Fruit fly (Drosophila melanogaster) whole organism, embryonic: ENCODE results near the gene CG46310.

Experiments
- CG10209 ChIP-seq: fragments of 200-800 bp; sonication (Bioruptor generic); optimal IDR thresholded peaks from 3 replicates; lab custom pipeline; 2017; ENCODE audit warnings: missing biosample characterization, mild to moderate bottlenecking, missing genetic modification characterization, missing genetic modification reagents
- CG11398 ChIP-seq: fragments of 200-800 bp; sonication (Bioruptor generic); optimal IDR thresholded peaks from 2 replicates; lab custom pipeline; 2016; ENCODE audit warnings: missing biosample characterization, missing genetic modification characterization
- CG11723 ChIP-seq: fragments of 200-800 bp; sonication (Bioruptor generic); optimal IDR thresholded peaks from 2 replicates; lab custom pipeline; 2017; ENCODE audit warnings: missing biosample characterization, mild to moderate bottlenecking, missing genetic modification characterization
- CG14710 ChIP-seq: fragments of 200-800 bp; sonication (Bioruptor generic); optimal IDR thresholded peaks from 3 replicates; lab custom pipeline; 2019; ENCODE audit warnings: missing biosample characterization, mild to moderate bottlenecking, missing genetic modification characterization, moderate library complexity
- CG15073 ChIP-seq: fragments of 200-800 bp; sonication (Bioruptor generic); optimal IDR thresholded peaks from 2 replicates; lab custom pipeline; 2016; ENCODE audit warnings: missing biosample characterization, missing genetic modification characterization
- CG15601 ChIP-seq: fragments of 200-800 bp; sonication (Bioruptor generic); optimal IDR thresholded peaks from 3 replicates; lab custom pipeline; 2019; ENCODE audit warnings: missing biosample characterization, mild to moderate bottlenecking, missing genetic modification characterization, moderate library complexity
- CG16815 ChIP-seq: fragments of 200-800 bp; sonication (Bioruptor generic); optimal IDR thresholded peaks from 3 replicates; lab custom pipeline; 2017; ENCODE audit warnings: missing biosample characterization, mild to moderate bottlenecking, missing genetic modification characterization
- CG17912 ChIP-seq: fragments of 200-800 bp; sonication (Bioruptor generic); optimal IDR thresholded peaks from 2 replicates; lab custom pipeline; 2018; ENCODE audit warnings: missing biosample characterization, mild to moderate bottlenecking, missing genetic modification characterization
- CG2202 ChIP-seq: fragments of 200-800 bp; sonication (Bioruptor generic); optimal IDR thresholded peaks from 2 replicates; lab custom pipeline; 2018; ENCODE audit warnings: missing biosample characterization, mild to moderate bottlenecking, missing genetic modification characterization
- CG31388 ChIP-seq: fragments of 200-800 bp; sonication (Bioruptor generic); optimal IDR thresholded peaks from 2 replicates; lab custom pipeline; 2016; ENCODE audit warnings: missing biosample characterization, missing genetic modification characterization
- CG3847 ChIP-seq: fragments of 200-800 bp; sonication (Bioruptor generic); IDR thresholded peaks from 2 replicates; pipeline ENCODE4 v1.3.6; 2022; ENCODE audit warnings: missing biosample characterization, missing genetic modification characterization
- CG4328 ChIP-seq: fragments of 200-800 bp; sonication (Bioruptor generic); optimal IDR thresholded peaks from 3 replicates; lab custom pipeline; 2017; ENCODE audit warnings: missing biosample characterization, missing genetic modification reagents, missing genetic modification characterization
- CG6175 ChIP-seq: fragments of 200-800 bp; sonication (Bioruptor generic); IDR thresholded peaks from 3 replicates; pipeline ENCODE4 v1.3.6; 2022; ENCODE audit warnings: missing biosample characterization, missing genetic modification characterization
- CG6765 ChIP-seq: fragments of 200-800 bp; sonication (Bioruptor generic); optimal IDR thresholded peaks from 3 replicates; lab custom pipeline; 2017; ENCODE audit warnings: missing biosample characterization, mild to moderate bottlenecking, missing genetic modification characterization
- CG6791 ChIP-seq: fragments of 200-800 bp; sonication (Bioruptor generic); IDR thresholded peaks from 3 replicates; pipeline ENCODE4 v1.3.6; 2022; ENCODE audit warnings: missing biosample characterization, missing genetic modification characterization; ENCODE audit not compliant: partially characterized antibody
- CG7271 ChIP-seq: fragments of 200-800 bp; sonication (Bioruptor generic); optimal IDR thresholded peaks from 2 replicates; lab custom pipeline; 2018; ENCODE audit warnings: missing biosample characterization, mild to moderate bottlenecking, missing genetic modification characterization, moderate library complexity
- CG7963 ChIP-seq: fragments of 200-800 bp; sonication (Bioruptor generic); IDR thresholded peaks from 3 replicates; pipeline ENCODE4 v1.3.6; 2022; ENCODE audit warnings: missing biosample characterization, missing genetic modification characterization; ENCODE audit not compliant: partially characterized antibody
- CG8089 ChIP-seq: fragments of 200-800 bp; sonication (Bioruptor generic); optimal IDR thresholded peaks from 3 replicates; lab custom pipeline; 2016; ENCODE audit warnings: missing biosample characterization, missing genetic modification characterization
- CG8290 ChIP-seq, 3 experiments: fragments of 200-800 bp; sonication (Bioruptor generic); optimal IDR thresholded peaks; 2 replicates each; lab custom pipeline; 2016 to 2019; ENCODE audit warnings: missing biosample characterization in 3 of 3, missing genetic modification characterization in 3 of 3, mild to moderate bottlenecking in 2 of 3, moderate library complexity in 1 of 3
- D ChIP-seq, 2 experiments: fragments of 200-800 bp in 1 of 2; fragments of >200 bp in 1 of 2; sonication (Bioruptor generic) in 1 of 2; optimal IDR thresholded peaks; 2 replicates in 1 of 2; 3 replicates in 1 of 2; lab custom pipeline; 2017; ENCODE audit warnings: mild to moderate bottlenecking in 1 of 2, missing biosample characterization in 1 of 2, missing genetic modification characterization in 1 of 2, missing genetic modification reagents in 1 of 2
- Dek ChIP-seq: fragments of 200-800 bp; sonication (Bioruptor generic); optimal IDR thresholded peaks from 3 replicates; lab custom pipeline; 2019; ENCODE audit warnings: missing biosample characterization, mild to moderate bottlenecking, missing genetic modification characterization, moderate library complexity
- Fer1 ChIP-seq: fragments of 200-800 bp; sonication (Bioruptor generic); optimal IDR thresholded peaks from 2 replicates; lab custom pipeline; 2017; ENCODE audit warnings: missing biosample characterization, mild to moderate bottlenecking, missing genetic modification characterization
- GATAe ChIP-seq: fragments of 200-800 bp; sonication (Bioruptor generic); conservative IDR thresholded peaks from 2 replicates; pipeline ENCODE4 v1.3.6; 2022; ENCODE audit warnings: missing biosample characterization, missing genetic modification characterization
- HLH3B ChIP-seq: fragments of 200-800 bp; sonication (Bioruptor generic); IDR thresholded peaks from 2 replicates; pipeline ENCODE4 v1.3.6; 2022; ENCODE audit warnings: missing biosample characterization, missing genetic modification characterization
- HLH54F ChIP-seq: fragments of 200-800 bp; sonication (Bioruptor generic); optimal IDR thresholded peaks from 3 replicates; lab custom pipeline; 2016; ENCODE audit warnings: missing biosample characterization, missing genetic modification characterization
- Hmr ChIP-seq: fragments of 200-800 bp; sonication (Bioruptor generic); optimal IDR thresholded peaks from 3 replicates; lab custom pipeline; 2017; ENCODE audit warnings: mild to moderate bottlenecking, missing biosample characterization, missing genetic modification reagents, missing genetic modification characterization
- Hmx ChIP-seq: fragments of 200-800 bp; sonication (Bioruptor generic); optimal IDR thresholded peaks from 2 replicates; lab custom pipeline; 2016; ENCODE audit warnings: missing biosample characterization, missing genetic modification characterization
- Jarid2 ChIP-seq: fragments of 200-800 bp; sonication (Bioruptor generic); optimal IDR thresholded peaks from 3 replicates; lab custom pipeline; 2017; ENCODE audit warnings: mild to moderate bottlenecking, missing biosample characterization, missing genetic modification reagents, missing genetic modification characterization
- Mad ChIP-seq: fragments of 200-800 bp; sonication (Bioruptor generic); optimal IDR thresholded peaks from 2 replicates; lab custom pipeline; 2016; ENCODE audit warnings: missing biosample characterization, missing genetic modification characterization
- Med ChIP-seq: fragments of 200-800 bp; sonication (Bioruptor generic); peaks from one replicate; lab custom pipeline; 2016; ENCODE audit warnings: missing biosample characterization, missing genetic modification characterization, mild to moderate bottlenecking, inconsistent platforms, moderate library complexity
- Meics ChIP-seq: fragments of 200-800 bp; sonication (Bioruptor generic); optimal IDR thresholded peaks from 2 replicates; lab custom pipeline; 2017; ENCODE audit warnings: missing biosample characterization, mild to moderate bottlenecking, missing genetic modification characterization
- NFAT ChIP-seq: fragments of 200-800 bp; sonication (Bioruptor generic); IDR thresholded peaks from 2 replicates; pipeline ENCODE4 v1.3.6; 2022; ENCODE audit warnings: missing biosample characterization, missing genetic modification characterization
- NK7.1 ChIP-seq: fragments of 200-800 bp; sonication (Bioruptor generic); optimal IDR thresholded peaks from 3 replicates; lab custom pipeline; 2016; ENCODE audit warnings: missing biosample characterization, missing genetic modification characterization
- Oaz ChIP-seq: fragments of 200-800 bp; sonication (Bioruptor generic); IDR thresholded peaks from 2 replicates; pipeline ENCODE4 v1.3.6; 2022; ENCODE audit warnings: missing biosample characterization, missing genetic modification characterization
- Ravus ChIP-seq: fragments of 200-800 bp; sonication (Bioruptor generic); IDR thresholded peaks from 2 replicates; pipeline ENCODE4 v1.3.6; 2022; ENCODE audit warnings: missing biosample characterization, missing genetic modification characterization
- Sin3A ChIP-seq: fragments of >200 bp; optimal IDR thresholded peaks from 2 replicates; lab custom pipeline; 2018
- Sox100B ChIP-seq: fragments of 200-800 bp; sonication (Bioruptor generic); optimal IDR thresholded peaks from 3 replicates; lab custom pipeline; 2018; ENCODE audit warnings: missing biosample characterization, mild to moderate bottlenecking, missing genetic modification characterization
- Ssrp ChIP-seq: fragments of 200-800 bp; sonication (Bioruptor generic); optimal IDR thresholded peaks from 2 replicates; lab custom pipeline; 2018; ENCODE audit warnings: missing biosample characterization, mild to moderate bottlenecking, missing genetic modification characterization, moderate library complexity
- amos ChIP-seq: fragments of 200-800 bp; sonication (Bioruptor generic); IDR thresholded peaks from 2 replicates; pipeline ENCODE4 v1.3.6; 2022; ENCODE audit warnings: missing biosample characterization, missing genetic modification characterization; ENCODE audit not compliant: partially characterized antibody
- ftz-f1 ChIP-seq: fragments of 200-800 bp; sonication (Bioruptor generic); optimal IDR thresholded peaks from 2 replicates; lab custom pipeline; 2016; ENCODE audit warnings: missing biosample characterization, missing genetic modification characterization
- grau ChIP-seq: fragments of 200-800 bp; optimal IDR thresholded peaks from 3 replicates; lab custom pipeline; 2019; ENCODE audit warnings: missing biosample characterization, mild to moderate bottlenecking, missing genetic modification characterization, moderate library complexity
- hbn ChIP-seq: fragments of 200-800 bp; sonication (Bioruptor generic); IDR thresholded peaks from 2 replicates; pipeline ENCODE4 v1.3.6; 2022; ENCODE audit warnings: missing biosample characterization, missing genetic modification characterization; ENCODE audit not compliant: partially characterized antibody
- lbe ChIP-seq: fragments of 200-800 bp; sonication (Bioruptor generic); optimal IDR thresholded peaks from 2 replicates; lab custom pipeline; 2016; ENCODE audit warnings: missing biosample characterization, mild to moderate bottlenecking, missing genetic modification characterization
- ranshi ChIP-seq: fragments of 200-800 bp; sonication (Bioruptor generic); IDR thresholded peaks from 2 replicates; pipeline ENCODE4 v1.3.6; 2022; ENCODE audit warnings: missing biosample characterization, missing genetic modification characterization
- row ChIP-seq: fragments of 200-800 bp; sonication (Bioruptor generic); IDR thresholded peaks from 3 replicates; pipeline ENCODE4 v1.3.6; 2022; ENCODE audit warnings: missing biosample characterization, missing genetic modification characterization
- shn ChIP-seq: fragments of 200-800 bp; sonication (Bioruptor generic); optimal IDR thresholded peaks from 3 replicates; lab custom pipeline; 2016; ENCODE audit warnings: missing biosample characterization, missing genetic modification characterization
- sim ChIP-seq: fragments of 200-800 bp; sonication (Bioruptor generic); IDR thresholded peaks from 2 replicates; pipeline ENCODE4 v1.3.6; 2022; ENCODE audit warnings: missing biosample characterization, missing genetic modification characterization
- slbo ChIP-seq: fragments of 200-800 bp; sonication (Bioruptor generic); IDR thresholded peaks from 2 replicates; pipeline ENCODE4 v1.3.6; 2022; ENCODE audit warnings: missing biosample characterization, missing genetic modification characterization
- tin ChIP-seq: fragments of 200-800 bp; sonication (Bioruptor generic); optimal IDR thresholded peaks from 3 replicates; lab custom pipeline; 2016; ENCODE audit warnings: missing biosample characterization, missing genetic modification characterization
- twi ChIP-seq: fragments of 200-800 bp; optimal IDR thresholded peaks from 2 replicates; lab custom pipeline; 2019; ENCODE audit warnings: missing biosample characterization, mild to moderate bottlenecking, missing genetic modification characterization, moderate library complexity

CG46310 gene

dm6 chr3R:23157664-23158151 is 16.0 kb upstream of the CG46310 start, which contains the start of gene unk (continued):
- TF ChIP-seq CG8089 (GFP tag; lab: Kevin White, UChicago) = no peak
- TF ChIP-seq twi (tag; lab: Kevin White, UChicago) = no peak
- peak; percentile 14 for TF ChIP-seq grau
- peak; percentile 25 for TF ChIP-seq CG15601
- TF ChIP-seq CG15073 (GFP tag; lab: Kevin White, UChicago) = no peak
- TF ChIP-seq HLH3B (GFP tag; lab: Robert Waterston, UW) = no peak
- TF ChIP-seq Meics (GFP tag; lab: Kevin White, UChicago) = no peak
- no peak for TF ChIP-seq Oaz (GFP tag; lab: Robert Waterston, UW)
- no peak for TF ChIP-seq Ravus (GFP tag; lab: Robert Waterston, UW)
- no peak for TF ChIP-seq sim (GFP tag; lab: Robert Waterston, UW)
- TF ChIP-seq CG10209 (GFP tag; lab: Kevin White, UChicago) = no peak
- TF ChIP-seq Mad = peak; percentile 44
- TF ChIP-seq HLH54F (GFP tag; lab: Kevin White, UChicago) = no peak
- TF ChIP-seq Sox100B (GFP tag; lab: Kevin White, UChicago) = no peak
- no peak for TF ChIP-seq CG6175
- TF ChIP-seq NK7.1 (GFP tag; lab: Kevin White, UChicago) = no peak
- TF ChIP-seq Sin3A = peak; percentile 83
- no peak for TF ChIP-seq ranshi
- no peak for TF ChIP-seq GATAe (GFP tag; lab: Robert Waterston, UW)
- no peak for TF ChIP-seq CG16815
- peak; percentile 97 for TF ChIP-seq CG6791 (GFP tag; lab: Robert Waterston, UW)
- peak; percentile 4 for TF ChIP-seq Hmr (GFP tag; lab: Kevin White, UChicago)
- TF ChIP-seq CG4328 = no peak
- no peak for TF ChIP-seq Hmx
- TF ChIP-seq CG6765 (GFP tag; lab: Kevin White, UChicago) = no peak
- no peak for TF ChIP-seq Fer1 (GFP tag; lab: Kevin White, UChicago)
- no peak for TF ChIP-seq CG2202
- TF ChIP-seq CG8290 (GFP tag; optimal IDR thresholded peaks at IDR 0.05; lab: Kevin White, UChicago) = no peak
- peak in 1 of 2 experiments; percentile 79 for TF ChIP-seq CG8290 (tag; optimal IDR thresholded peaks at IDR 0.05; lab: Kevin White, UChicago)
- TF ChIP-seq Dek = no peak
- TF ChIP-seq row = peak; percentile 57; the same call in 2 of the 3 replicates
- TF ChIP-seq D (optimal IDR thresholded peaks at IDR 0.05; lab: Kevin White, UChicago) = no peak
- TF ChIP-seq D (GFP tag; optimal IDR thresholded peaks at IDR 0.05; lab: Kevin White, UChicago) = no peak
- TF ChIP-seq CG3847 (GFP tag; lab: Robert Waterston, UW) = peak; percentile 50
- TF ChIP-seq Jarid2 (GFP tag; lab: Kevin White, UChicago) = no peak
- no peak for TF ChIP-seq CG7271
- peak; percentile 86 for TF ChIP-seq Med (GFP tag; lab: Kevin White, UChicago)
- no peak for TF ChIP-seq CG11723
- TF ChIP-seq CG11398 = peak; percentile 18
- TF ChIP-seq hbn = peak; percentile 96
- TF ChIP-seq ftz-f1 (GFP tag; lab: Kevin White, UChicago) = no peak
- no peak for TF ChIP-seq CG17912
- TF ChIP-seq CG14710 (tag; lab: Kevin White, UChicago) = peak; percentile 34
- peak; percentile 99 for TF ChIP-seq amos (GFP tag; lab: Robert Waterston, UW)
- TF ChIP-seq slbo (GFP tag; lab: Robert Waterston, UW) = peak; percentile 72
- peak; percentile 36 for TF ChIP-seq shn
- TF ChIP-seq lbe (GFP tag; lab: Kevin White, UChicago) = peak; percentile 50
- peak; percentile 97 for TF ChIP-seq CG7963 (GFP tag; lab: Robert Waterston, UW)
- no peak for TF ChIP-seq tin (GFP tag; lab: Kevin White, UChicago)
- no peak for TF ChIP-seq CG31388 (GFP tag; lab: Kevin White, UChicago)
- peak; percentile 68 for TF ChIP-seq NFAT (GFP tag; lab: Robert Waterston, UW)
- no peak for TF ChIP-seq Ssrp (tag; lab: Kevin White, UChicago)
